Worm (Caenorhabditis elegans): ENCODE results near the gene nas-37.

DNA sequence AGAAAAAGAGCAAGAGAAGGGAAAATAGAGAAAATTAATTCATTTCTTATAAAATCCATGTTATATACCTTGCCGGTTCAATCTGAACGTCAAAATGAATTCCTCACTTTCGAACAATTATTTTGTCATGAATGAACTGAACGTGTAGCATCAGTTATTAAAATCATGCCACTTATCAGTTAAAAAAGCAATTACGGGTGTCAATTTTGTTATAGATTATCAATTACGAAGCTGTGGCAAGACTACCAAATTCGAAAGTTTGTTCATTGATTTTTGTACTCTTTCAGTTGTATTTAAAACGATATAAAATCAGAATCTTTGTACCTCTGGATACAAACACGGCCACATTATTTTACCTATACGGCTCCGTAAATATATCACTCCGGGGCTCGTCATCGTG, 48.5 kb upstream of the nas-37 start:
- TF ChIP-seq sptf-1 (tag; optimal IDR thresholded peaks at IDR 0.05): no peak
- no peak for TF ChIP-seq nhr-19 (GFP tag; conservative IDR thresholded peaks at IDR 0.05)
- TF ChIP-seq ceh-82 (tag; optimal IDR thresholded peaks at IDR 0.05): no peak
- no peak for TF ChIP-seq zip-4 (GFP tag; optimal IDR thresholded peaks at IDR 0.05)
- no peak for TF ChIP-seq unc-62 (GFP tag; optimal IDR thresholded peaks at IDR 0.05)
- no peak for TF ChIP-seq pqm-1 (tag; optimal IDR thresholded peaks at IDR 0.05)
- TF ChIP-seq lin-14 (GFP tag; optimal IDR thresholded peaks at IDR 0.05): no peak
- no peak for TF ChIP-seq lsy-2 (tag; optimal IDR thresholded peaks at IDR 0.05)
- no peak for TF ChIP-seq alr-1 (tag; optimal IDR thresholded peaks at IDR 0.05; ENCODE audit: borderline replicate concordance)
- no peak for TF ChIP-seq lin-13 (GFP tag; optimal IDR thresholded peaks at IDR 0.05)
- TF ChIP-seq unc-130 (tag; optimal IDR thresholded peaks at IDR 0.05): no peak
- no peak for TF ChIP-seq lin-39 (tag; optimal IDR thresholded peaks at IDR 0.05)
